Fruit fly (Drosophila melanogaster) whole organism, embryonic: ENCODE measurements around the gene CG14958.

ENCODE experiments used
- CG10321 ChIP-seq: fragments of 200-800 bp; sonication (Bioruptor generic); IDR thresholded peaks from 2 replicates; pipeline ENCODE4 v1.3.6; 2022; ENCODE audit warnings: missing biosample characterization, missing genetic modification characterization
- CG10565 ChIP-seq: fragments of 200-800 bp; sonication (Bioruptor generic); optimal IDR thresholded peaks from 3 replicates; lab custom pipeline; 2016; ENCODE audit warnings: missing biosample characterization, mild to moderate bottlenecking, missing genetic modification characterization
- CG11456 ChIP-seq: fragments of 200-800 bp; sonication (Bioruptor generic); IDR thresholded peaks from 3 replicates; pipeline ENCODE4 v1.3.6; 2022; ENCODE audit warnings: missing biosample characterization, missing genetic modification characterization
- CG12219 ChIP-seq: fragments of 200-800 bp; sonication (Bioruptor generic); optimal IDR thresholded peaks from 3 replicates; lab custom pipeline; 2018; ENCODE audit warnings: missing biosample characterization, mild to moderate bottlenecking, missing genetic modification characterization
- CG13296 ChIP-seq: fragments of 200-800 bp; sonication (Bioruptor generic); optimal IDR thresholded peaks from 3 replicates; lab custom pipeline; 2018; ENCODE audit warnings: missing biosample characterization, mild to moderate bottlenecking, missing genetic modification characterization
- CG14860 ChIP-seq: fragments of 200-800 bp; sonication (Bioruptor generic); IDR thresholded peaks from 3 replicates; pipeline ENCODE4 v1.3.6; 2022; ENCODE audit warnings: missing biosample characterization, missing genetic modification characterization; ENCODE audit not compliant: partially characterized antibody
- CG16815 ChIP-seq: fragments of 200-800 bp; sonication (Bioruptor generic); optimal IDR thresholded peaks from 3 replicates; lab custom pipeline; 2017; ENCODE audit warnings: missing biosample characterization, mild to moderate bottlenecking, missing genetic modification characterization
- CG17568 ChIP-seq: fragments of 200-800 bp; sonication (Bioruptor generic); optimal IDR thresholded peaks from 2 replicates; lab custom pipeline; 2018; ENCODE audit warnings: missing biosample characterization, mild to moderate bottlenecking, missing genetic modification characterization, moderate library complexity
- CG1832 ChIP-seq: fragments of 200-800 bp; sonication (Bioruptor generic); optimal IDR thresholded peaks from 2 replicates; lab custom pipeline; 2017; ENCODE audit warnings: missing biosample characterization, mild to moderate bottlenecking, missing genetic modification characterization, inconsistent platforms
- CG2202 ChIP-seq: fragments of 200-800 bp; sonication (Bioruptor generic); optimal IDR thresholded peaks from 2 replicates; lab custom pipeline; 2018; ENCODE audit warnings: missing biosample characterization, mild to moderate bottlenecking, missing genetic modification characterization
- CG30020 ChIP-seq: fragments of 200-800 bp; optimal IDR thresholded peaks from 2 replicates; lab custom pipeline; 2019; ENCODE audit warnings: missing biosample characterization, mild to moderate bottlenecking, missing genetic modification characterization, moderate library complexity
- CG3995 ChIP-seq: fragments of 200-800 bp; sonication (Bioruptor generic); optimal IDR thresholded peaks from 3 replicates; lab custom pipeline; 2016; ENCODE audit warnings: missing biosample characterization, missing genetic modification characterization
- CG42726 ChIP-seq: fragments of 200-800 bp; sonication (Bioruptor generic); IDR thresholded peaks from 2 replicates; pipeline ENCODE4 v1.3.6; 2022; ENCODE audit warnings: missing biosample characterization, missing genetic modification characterization; ENCODE audit not compliant: partially characterized antibody
- CG6175 ChIP-seq: fragments of 200-800 bp; sonication (Bioruptor generic); IDR thresholded peaks from 3 replicates; pipeline ENCODE4 v1.3.6; 2022; ENCODE audit warnings: missing biosample characterization, missing genetic modification characterization
- CG6689 ChIP-seq: fragments of 200-800 bp; sonication (Bioruptor generic); IDR thresholded peaks from 2 replicates; pipeline ENCODE4 v1.3.6; 2022; ENCODE audit warnings: missing biosample characterization, missing genetic modification characterization
- CG6791 ChIP-seq: fragments of 200-800 bp; sonication (Bioruptor generic); IDR thresholded peaks from 3 replicates; pipeline ENCODE4 v1.3.6; 2022; ENCODE audit warnings: missing biosample characterization, missing genetic modification characterization; ENCODE audit not compliant: partially characterized antibody
- CG8089 ChIP-seq: fragments of 200-800 bp; sonication (Bioruptor generic); optimal IDR thresholded peaks from 3 replicates; lab custom pipeline; 2016; ENCODE audit warnings: missing biosample characterization, missing genetic modification characterization
- CG8281 ChIP-seq: fragments of 200-800 bp; sonication (Bioruptor generic); optimal IDR thresholded peaks from 2 replicates; lab custom pipeline; 2018; ENCODE audit warnings: missing biosample characterization, mild to moderate bottlenecking, missing genetic modification characterization, moderate library complexity
- CkIIα-i1 ChIP-seq: fragments of 200-800 bp; sonication (Bioruptor generic); IDR thresholded peaks from 2 replicates; pipeline ENCODE4 v1.3.6; 2022; ENCODE audit warnings: missing biosample characterization, missing genetic modification characterization
- D19B ChIP-seq: fragments of 200-800 bp; sonication (Bioruptor generic); optimal IDR thresholded peaks from 2 replicates; lab custom pipeline; 2017; ENCODE audit warnings: missing biosample characterization, mild to moderate bottlenecking, missing genetic modification characterization
- Deaf1 ChIP-seq: fragments of 200-800 bp; optimal IDR thresholded peaks from 3 replicates; lab custom pipeline; 2019; ENCODE audit warnings: missing biosample characterization, mild to moderate bottlenecking, missing genetic modification characterization, moderate library complexity
- Ets97D ChIP-seq: fragments of 200-800 bp; sonication (Bioruptor generic); optimal IDR thresholded peaks from 3 replicates; lab custom pipeline; 2016; ENCODE audit warnings: missing biosample characterization, missing genetic modification characterization
- GATAe ChIP-seq: fragments of 200-800 bp; sonication (Bioruptor generic); conservative IDR thresholded peaks from 2 replicates; pipeline ENCODE4 v1.3.6; 2022; ENCODE audit warnings: missing biosample characterization, missing genetic modification characterization
- Hand ChIP-seq: fragments of 200-800 bp; sonication (Bioruptor generic); optimal IDR thresholded peaks from 2 replicates; lab custom pipeline; 2017; ENCODE audit warnings: mild to moderate bottlenecking, missing biosample characterization, missing genetic modification reagents, missing genetic modification characterization
- Hey ChIP-seq: fragments of 200-800 bp; sonication (Bioruptor generic); optimal IDR thresholded peaks from 3 replicates; lab custom pipeline; 2018; ENCODE audit warnings: missing biosample characterization, mild to moderate bottlenecking, missing genetic modification characterization
- HmgD ChIP-seq: fragments of 200-800 bp; sonication (Bioruptor generic); optimal IDR thresholded peaks from 3 replicates; lab custom pipeline; 2016; ENCODE audit warnings: missing biosample characterization, missing genetic modification characterization
- Hr51 ChIP-seq, 2 experiments: fragments of 200-800 bp; sonication (Bioruptor generic); optimal IDR thresholded peaks; 2 replicates in 1 of 2; 3 replicates in 1 of 2; lab custom pipeline; 2016 to 2018; ENCODE audit warnings: missing biosample characterization in 2 of 2, missing genetic modification characterization in 2 of 2, mild to moderate bottlenecking in 1 of 2, moderate library complexity in 1 of 2
- MTF-1 ChIP-seq: fragments of 200-800 bp; sonication (Bioruptor generic); optimal IDR thresholded peaks from 2 replicates; lab custom pipeline; 2018; ENCODE audit warnings: missing biosample characterization, mild to moderate bottlenecking, missing genetic modification characterization, borderline replicate concordance
- Mad ChIP-seq: fragments of 200-800 bp; sonication (Bioruptor generic); optimal IDR thresholded peaks from 2 replicates; lab custom pipeline; 2016; ENCODE audit warnings: missing biosample characterization, missing genetic modification characterization
- NC2β ChIP-seq: fragments of 200-800 bp; sonication (Bioruptor generic); optimal IDR thresholded peaks from 2 replicates; lab custom pipeline; 2016; ENCODE audit warnings: missing biosample characterization, missing genetic modification characterization
- Ptx1 ChIP-seq: fragments of 200-800 bp; sonication (Bioruptor generic); IDR thresholded peaks from 2 replicates; pipeline ENCODE4 v1.3.6; 2022; ENCODE audit warnings: missing biosample characterization, missing genetic modification characterization
- Sin3A ChIP-seq: fragments of >200 bp; optimal IDR thresholded peaks from 2 replicates; lab custom pipeline; 2018
- Sox100B ChIP-seq: fragments of 200-800 bp; sonication (Bioruptor generic); optimal IDR thresholded peaks from 3 replicates; lab custom pipeline; 2018; ENCODE audit warnings: missing biosample characterization, mild to moderate bottlenecking, missing genetic modification characterization
- Sox102F ChIP-seq: fragments of 200-800 bp; sonication (Bioruptor generic); optimal IDR thresholded peaks from 2 replicates; lab custom pipeline; 2018; ENCODE audit warnings: missing biosample characterization, mild to moderate bottlenecking, missing genetic modification characterization, moderate library complexity
- aop ChIP-seq: fragments of 200-800 bp; sonication (Bioruptor generic); IDR thresholded peaks from 2 replicates; pipeline ENCODE4 v1.3.6; 2022; ENCODE audit warnings: missing biosample characterization, missing genetic modification characterization
- dm ChIP-seq: fragments of 200-800 bp; sonication (Bioruptor generic); optimal IDR thresholded peaks from 3 replicates; lab custom pipeline; 2016; ENCODE audit warnings: missing biosample characterization, missing genetic modification characterization
- gt ChIP-seq: fragments of 200-800 bp; sonication (Bioruptor generic); IDR thresholded peaks from 2 replicates; pipeline ENCODE4 v1.3.6; 2022; ENCODE audit warnings: missing biosample characterization, missing genetic modification characterization
- h ChIP-seq: fragments of >200 bp; optimal IDR thresholded peaks from 2 replicates; lab custom pipeline; 2017
- inv ChIP-seq: fragments of 200-800 bp; sonication (Bioruptor generic); IDR thresholded peaks from 2 replicates; pipeline ENCODE4 v1.3.6; 2022; ENCODE audit warnings: missing biosample characterization, missing genetic modification characterization; ENCODE audit not compliant: partially characterized antibody
- nom ChIP-seq: fragments of 200-800 bp; sonication (Bioruptor generic); optimal IDR thresholded peaks from 2 replicates; lab custom pipeline; 2017; ENCODE audit warnings: missing biosample characterization, missing genetic modification characterization, mild to moderate bottlenecking, moderate library complexity, missing genetic modification reagents
- odd ChIP-seq: fragments of 200-800 bp; sonication (Bioruptor generic); optimal IDR thresholded peaks from 2 replicates; lab custom pipeline; 2017; ENCODE audit warnings: missing biosample characterization, mild to moderate bottlenecking, missing genetic modification characterization
- pnt ChIP-seq: fragments of 200-800 bp; sonication (Bioruptor generic); optimal IDR thresholded peaks from 3 replicates; lab custom pipeline; 2016; ENCODE audit warnings: missing biosample characterization, missing genetic modification characterization
- prd ChIP-seq, 3 experiments: fragments of >200 bp in 2 of 3; fragments of 200-800 bp in 1 of 3; sonication (Bioruptor generic) in 1 of 3; optimal IDR thresholded peaks in 2 of 3; IDR thresholded peaks in 1 of 3; 2 replicates in 2 of 3; 3 replicates in 1 of 3; pipeline versions ENCODE4 v1.3.6 to Lab custom; 2017 to 2022; ENCODE audit warnings: missing biosample characterization in 1 of 3, missing genetic modification characterization in 1 of 3
- schlank ChIP-seq: fragments of 200-800 bp; sonication (Bioruptor generic); optimal IDR thresholded peaks from 2 replicates; lab custom pipeline; 2018; ENCODE audit warnings: missing biosample characterization, mild to moderate bottlenecking, missing genetic modification characterization
- tup ChIP-seq: fragments of 200-800 bp; sonication (Bioruptor generic); optimal IDR thresholded peaks from 2 replicates; lab custom pipeline; 2016; ENCODE audit warnings: missing biosample characterization, mild to moderate bottlenecking, missing genetic modification characterization, moderate library complexity
- twi ChIP-seq: fragments of 200-800 bp; optimal IDR thresholded peaks from 2 replicates; lab custom pipeline; 2019; ENCODE audit warnings: missing biosample characterization, mild to moderate bottlenecking, missing genetic modification characterization, moderate library complexity
- zfh1 ChIP-seq: fragments of 200-800 bp; sonication (Bioruptor generic); IDR thresholded peaks from 3 replicates; pipeline ENCODE4 v1.3.6; 2022; ENCODE audit warnings: missing biosample characterization, missing genetic modification characterization

Gene CG14958

DNA sequence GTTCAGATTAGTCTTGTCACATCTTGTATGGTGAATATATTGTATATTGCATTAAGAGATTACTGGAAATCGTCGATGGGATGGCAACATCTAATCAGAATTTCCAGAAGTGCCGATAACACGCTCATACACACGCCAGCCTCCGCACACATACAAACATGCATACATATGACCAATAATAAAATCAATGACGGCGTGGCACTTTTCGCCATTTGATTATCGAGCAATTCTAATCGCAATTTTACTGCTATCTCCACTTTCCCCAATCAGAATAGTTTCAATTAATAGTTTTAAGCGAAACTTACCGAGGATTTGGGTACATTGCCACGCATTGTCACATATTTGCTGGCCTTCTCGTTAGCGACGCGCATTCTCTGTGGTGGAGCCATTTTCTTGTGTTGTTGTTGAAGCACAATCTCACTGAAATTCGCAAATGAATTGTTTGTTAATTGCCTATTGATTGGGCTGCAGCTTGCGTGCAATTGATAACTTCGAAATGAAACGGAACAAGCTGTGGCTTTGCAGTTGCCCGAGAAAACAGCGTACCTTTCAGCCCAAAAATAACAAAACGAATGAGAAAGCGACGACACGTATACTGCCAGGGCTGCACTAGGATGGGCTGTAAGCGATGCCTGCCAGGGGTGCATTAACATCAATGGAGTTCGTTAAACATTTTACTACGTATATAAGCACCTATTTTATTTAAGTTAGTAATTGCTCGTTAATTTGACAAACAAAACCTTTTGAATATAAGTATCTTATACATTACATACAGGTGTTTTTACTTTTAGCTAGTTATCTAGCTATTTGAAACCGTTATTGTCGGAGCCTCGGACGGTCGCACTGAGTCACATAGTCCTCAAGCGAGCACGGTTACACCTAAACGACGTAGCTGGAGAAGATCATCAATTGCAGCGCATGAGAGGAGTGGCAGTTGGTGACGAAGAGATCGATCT, 8.9 kb downstream of the CG14958 start, which contains the start of the genes CG32276 and gry (continued):
- no peak for TF ChIP-seq D19B
- no peak for TF ChIP-seq aop (GFP tag; lab: Robert Waterston, UW)
- no peak for TF ChIP-seq Sox100B (GFP tag; lab: Kevin White, UChicago)
- TF ChIP-seq NC2β (GFP tag; lab: Kevin White, UChicago), result peak; percentile 84
- TF ChIP-seq CG17568 (GFP tag; lab: Kevin White, UChicago), result no peak
- TF ChIP-seq Hey (tag; lab: Kevin White, UChicago), result no peak
- peak; percentile 51 for TF ChIP-seq CG12219
- TF ChIP-seq CG42726, result no peak
- no peak for TF ChIP-seq CG14860 (GFP tag; lab: Robert Waterston, UW)
- TF ChIP-seq dm (GFP tag; lab: Kevin White, UChicago), result peak; percentile 81
- peak; percentile 82 for TF ChIP-seq Mad (GFP tag; lab: Kevin White, UChicago)
- TF ChIP-seq MTF-1 (GFP tag; lab: Kevin White, UChicago), result peak; percentile 42
- TF ChIP-seq CG8281 (tag; lab: Kevin White, UChicago), result peak; percentile 40
- TF ChIP-seq CG8089, result peak; percentile 58
- peak in 1 of 2 experiments; percentile 78 for TF ChIP-seq Hr51 (GFP tag; optimal IDR thresholded peaks at IDR 0.05; lab: Kevin White, UChicago)
- no peak for TF ChIP-seq GATAe (GFP tag; lab: Robert Waterston, UW)
- peak; percentile 61 for TF ChIP-seq pnt
- peak; percentile 77 for TF ChIP-seq Ptx1
- TF ChIP-seq CG30020 (tag; lab: Kevin White, UChicago), result peak; percentile 78
- no peak for TF ChIP-seq CkIIα-i1 (GFP tag; lab: Robert Waterston, UW)
- no peak for TF ChIP-seq schlank (tag; lab: Kevin White, UChicago)
- peak; percentile 82 for TF ChIP-seq CG11456 (GFP tag; lab: Robert Waterston, UW)
- peak; percentile 61 for TF ChIP-seq twi (tag; lab: Kevin White, UChicago)
- TF ChIP-seq Ets97D (GFP tag; lab: Kevin White, UChicago), result peak; percentile 90
- peak; percentile 26 for TF ChIP-seq CG10565
- TF ChIP-seq HmgD (GFP tag; lab: Kevin White, UChicago), result peak; percentile 65
- TF ChIP-seq Deaf1 (tag; lab: Kevin White, UChicago), result no peak
- peak; percentile 15; the same call in 1 of the 2 replicates for TF ChIP-seq inv (GFP tag; lab: Robert Waterston, UW)
- TF ChIP-seq CG3995, result peak; percentile 91
- no peak for TF ChIP-seq Hand (GFP tag; lab: Kevin White, UChicago)
- TF ChIP-seq zfh1 (GFP tag; lab: Robert Waterston, UW), result peak; percentile 67; the same call in 2 of the 3 replicates
- TF ChIP-seq CG1832, result no peak
- TF ChIP-seq Sox102F, result no peak
- TF ChIP-seq CG6175 (GFP tag; lab: Robert Waterston, UW), result 0 out of 3 replicates have a peak, but pooled peaks have one; percentile 12
- TF ChIP-seq nom (GFP tag; lab: Kevin White, UChicago), result peak; percentile 84
- TF ChIP-seq tup (GFP tag; lab: Kevin White, UChicago), result peak; percentile 63
- peak; percentile 56 for TF ChIP-seq CG2202 (tag; lab: Kevin White, UChicago)
- no peak for TF ChIP-seq h (lab: Kevin White, UChicago)
- peak; percentile 47 for TF ChIP-seq CG16815 (GFP tag; lab: Kevin White, UChicago)
- peak; percentile 69 for TF ChIP-seq CG6689 (GFP tag; lab: Robert Waterston, UW)
- TF ChIP-seq CG6791, result no peak
- no peak for TF ChIP-seq prd (optimal IDR thresholded peaks at IDR 0.05; lab: Kevin White, UChicago)
- peak; percentile 82 for TF ChIP-seq prd (GFP tag; IDR thresholded peaks at IDR 0.05; lab: Robert Waterston, UW)
- peak; percentile 65 for TF ChIP-seq CG13296 (GFP tag; lab: Kevin White, UChicago)
- TF ChIP-seq odd (GFP tag; lab: Kevin White, UChicago), result no peak
- peak; percentile 92 for TF ChIP-seq Sin3A (lab: Kevin White, UChicago)
- TF ChIP-seq CG10321, result no peak
- peak; percentile 35; the same call in 1 of the 2 replicates for TF ChIP-seq gt (GFP tag; lab: Robert Waterston, UW)
